Fruit fly (Drosophila melanogaster) whole organism, embryonic: Measurements from ENCODE around the gene CG43400.

Experiments
- CG11456 ChIP-seq: fragments of 200-800 bp; sonication (Bioruptor generic); IDR thresholded peaks from 3 replicates; pipeline ENCODE4 v1.3.6; 2022; ENCODE audit warnings: missing biosample characterization, missing genetic modification characterization
- CoRest ChIP-seq: fragments of 200-800 bp; sonication (Bioruptor generic); optimal IDR thresholded peaks from 3 replicates; lab custom pipeline; 2018; ENCODE audit warnings: missing biosample characterization, mild to moderate bottlenecking, missing genetic modification characterization, moderate library complexity
- Neu2 ChIP-seq: fragments of 200-800 bp; sonication (Bioruptor generic); optimal IDR thresholded peaks from 3 replicates; lab custom pipeline; 2016; ENCODE audit warnings: missing biosample characterization, missing genetic modification characterization, borderline replicate concordance
- ewg ChIP-seq: fragments of 200-800 bp; sonication (Bioruptor generic); optimal IDR thresholded peaks from 3 replicates; lab custom pipeline; 2017; ENCODE audit warnings: mild to moderate bottlenecking, missing biosample characterization, missing genetic modification reagents, missing genetic modification characterization
- phol ChIP-seq: fragments of 200-800 bp; sonication (Bioruptor generic); optimal IDR thresholded peaks from 3 replicates; lab custom pipeline; 2018; ENCODE audit warnings: missing biosample characterization, mild to moderate bottlenecking, missing genetic modification characterization, moderate library complexity
- pita ChIP-seq: fragments of 200-800 bp; sonication (Bioruptor generic); optimal IDR thresholded peaks from 2 replicates; lab custom pipeline; 2017; ENCODE audit warnings: missing biosample characterization, mild to moderate bottlenecking, missing genetic modification characterization
- pzg ChIP-seq: fragments of 200-800 bp; sonication (Bioruptor generic); optimal IDR thresholded peaks from 3 replicates; lab custom pipeline; 2018; ENCODE audit warnings: missing biosample characterization, mild to moderate bottlenecking, missing genetic modification characterization, moderate library complexity
- unc-4 ChIP-seq: fragments of 200-800 bp; sonication (Bioruptor generic); IDR thresholded peaks from 2 replicates; pipeline ENCODE4 v1.3.6; 2022; ENCODE audit warnings: missing biosample characterization, missing genetic modification characterization; ENCODE audit not compliant: partially characterized antibody

- TF ChIP-seq CoRest (tag; lab: Kevin White, UChicago) (no peak), pzg (GFP tag; lab: Kevin White, UChicago) (no peak), pita (GFP tag; lab: Kevin White, UChicago) (no peak), CG11456 (GFP tag; lab: Robert Waterston, UW) (no peak), phol (no peak), ewg (GFP tag; lab: Kevin White, UChicago) (no peak), unc-4 (no peak), Neu2 (no peak)
Measured at dm6 chr2L:8533632-8534031, 43.1 kb downstream of the CG43400 start.
